Fruit fly (Drosophila melanogaster): ENCODE results near the gene CG1138.

The CG1138 gene

dm6 chr3R:6597922-6598321, at the start of gene CG1138:
TSS of gene CG1138 (minus strand) at chr3R:6598022.
- TF ChIP-seq CG17801 (GFP tag; optimal IDR thresholded peaks at IDR 0.05; ENCODE audit: partially characterized antibody), result no peak

- TF ChIP-seq CG17801 (GFP tag; optimal IDR thresholded peaks at IDR 0.05; ENCODE audit: partially characterized antibody), result no peak
Observed at dm6 chr3R:6646740-6647139, 48.9 kb upstream of the CG1138 start, which contains the start of gene Taf1. TSS of gene Taf1 (plus strand) at chr3R:6646889.

- TF ChIP-seq CG17801 (GFP tag; optimal IDR thresholded peaks at IDR 0.05; ENCODE audit: partially characterized antibody), result no peak
Observed at dm6 chr3R:6644334-6644733, 46.5 kb upstream of the CG1138 start, which contains the start of gene Ass. TSS of gene Ass (minus strand) at chr3R:6644434.

dm6 chr3R:6640932-6641331, 43.1 kb upstream of the CG1138 start, which contains the start of gene CG31286:
TSS of gene CG31286 (plus strand) at chr3R:6641232.
- TF ChIP-seq CG17801 (GFP tag; optimal IDR thresholded peaks at IDR 0.05; ENCODE audit: partially characterized antibody), result no peak

- TF ChIP-seq CG17801 (GFP tag; optimal IDR thresholded peaks at IDR 0.05; ENCODE audit: partially characterized antibody), result no peak
Observed at dm6 chr3R:6629851-6630250, 32.0 kb upstream of the CG1138 start, which contains the start of gene sunz. TSS of gene sunz (plus strand) at chr3R:6630151.

dm6 chr3R:6629221-6629620, 31.4 kb upstream of the CG1138 start, which contains the start of gene CG15177:
TSS of gene CG15177 (minus strand) at chr3R:6629321.
- no peak for TF ChIP-seq CG17801 (GFP tag; optimal IDR thresholded peaks at IDR 0.05; ENCODE audit: partially characterized antibody)

- TF ChIP-seq CG17801 (GFP tag; optimal IDR thresholded peaks at IDR 0.05; ENCODE audit: partially characterized antibody), result no peak
Observed at dm6 chr3R:6627800-6628199, 30.0 kb upstream of the CG1138 start, which contains the start of gene sowi. TSS of gene sowi (minus strand) at chr3R:6627900.

dm6 chr3R:6608814-6609213, 11.0 kb upstream of the CG1138 start, which contains the start of gene glob2:
TSS of gene glob2 (minus strand) at chr3R:6608914.
- TF ChIP-seq CG17801 (GFP tag; optimal IDR thresholded peaks at IDR 0.05; ENCODE audit: partially characterized antibody), result no peak

- TF ChIP-seq CG17801 (GFP tag; optimal IDR thresholded peaks at IDR 0.05; ENCODE audit: partially characterized antibody), result no peak
Observed at dm6 chr3R:6605142-6605541, 7.3 kb upstream of the CG1138 start.

- TF ChIP-seq CG17801 (GFP tag; optimal IDR thresholded peaks at IDR 0.05; ENCODE audit: partially characterized antibody), result no peak
Observed at dm6 chr3R:6600942-6601341, 3.1 kb upstream of the CG1138 start, which contains the start of gene CG31482. TSS of gene CG31482 (plus strand) at chr3R:6601242.

dm6 chr3R:6593068-6593567, 4.7 kb downstream of the CG1138 start, which contains the start of gene dpr11:
TSS of gene dpr11 (minus strand) at chr3R:6593330.
- TF ChIP-seq CG17801 (GFP tag; optimal IDR thresholded peaks at IDR 0.05; ENCODE audit: partially characterized antibody), result no peak

dm6 chr3R:6580484-6580883, 17.3 kb downstream of the CG1138 start, which contains the start of gene CG2336:
TSS of gene CG2336 (plus strand) at chr3R:6580784.
- TF ChIP-seq CG17801 (GFP tag; optimal IDR thresholded peaks at IDR 0.05; ENCODE audit: partially characterized antibody), result no peak

dm6 chr3R:6568835-6569234, 29.0 kb downstream of the CG1138 start:
- no peak for TF ChIP-seq CG17801 (GFP tag; optimal IDR thresholded peaks at IDR 0.05; ENCODE audit: partially characterized antibody)

- TF ChIP-seq CG17801 (GFP tag; optimal IDR thresholded peaks at IDR 0.05; ENCODE audit: partially characterized antibody), result no peak
Observed at dm6 chr3R:6560251-6560650, 37.6 kb downstream of the CG1138 start, which contains the start of gene CG1137. TSS of gene CG1137 (minus strand) at chr3R:6560351.

dm6 chr3R:6548736-6549135, 49.1 kb downstream of the CG1138 start, which contains the start of gene Pif2:
TSS of gene Pif2 (plus strand) at chr3R:6549036.
- TF ChIP-seq CG17801 (GFP tag; optimal IDR thresholded peaks at IDR 0.05; ENCODE audit: partially characterized antibody), result no peak

Measured in ovary, adult (tissue).